Worm (Caenorhabditis elegans) whole organism, mixed stage, embryonic: ENCODE measurements around the gene C39D10.7.

Source experiments
- elt-3 ChIP-seq: fragments of 150-350 bp; optimal IDR thresholded peaks from 2 replicates; lab custom pipeline; 2014; ENCODE audit warnings: missing biosample characterization, missing genetic modification characterization
- lin-13 ChIP-seq: fragments of 150-350 bp; optimal IDR thresholded peaks from 2 replicates; lab custom pipeline; 2014; ENCODE audit warnings: missing biosample characterization, missing genetic modification characterization
- nhr-28 ChIP-seq: fragments of 150-350 bp; optimal IDR thresholded peaks from 2 replicates; lab custom pipeline; 2014; ENCODE audit warnings: missing biosample characterization, missing genetic modification characterization
- pha-4 ChIP-seq: fragments of 150-350 bp; optimal IDR thresholded peaks from 2 replicates; lab custom pipeline; 2018; ENCODE audit warnings: missing biosample characterization, missing genetic modification reagents, missing genetic modification characterization
- snpc-4 ChIP-seq: fragments of 150-350 bp; optimal IDR thresholded peaks from 2 replicates; lab custom pipeline; 2014; ENCODE audit warnings: missing biosample characterization, missing genetic modification characterization
- unc-120 ChIP-seq: sonication (generic microtip); optimal IDR thresholded peaks from 2 replicates; lab custom pipeline; 2017; ENCODE audit warnings: missing genetic modification characterization, missing compliant biosample characterization; ENCODE audit not compliant: poor library complexity, severe bottlenecking
- unc-39 ChIP-seq: fragments of 150-350 bp; optimal IDR thresholded peaks from 2 replicates; lab custom pipeline; 2014; ENCODE audit warnings: missing biosample characterization, missing genetic modification characterization
- unc-62 ChIP-seq: fragments of 150-350 bp; optimal IDR thresholded peaks from 2 replicates; lab custom pipeline; 2014; ENCODE audit warnings: missing biosample characterization, missing genetic modification reagents, missing genetic modification characterization

DNA sequence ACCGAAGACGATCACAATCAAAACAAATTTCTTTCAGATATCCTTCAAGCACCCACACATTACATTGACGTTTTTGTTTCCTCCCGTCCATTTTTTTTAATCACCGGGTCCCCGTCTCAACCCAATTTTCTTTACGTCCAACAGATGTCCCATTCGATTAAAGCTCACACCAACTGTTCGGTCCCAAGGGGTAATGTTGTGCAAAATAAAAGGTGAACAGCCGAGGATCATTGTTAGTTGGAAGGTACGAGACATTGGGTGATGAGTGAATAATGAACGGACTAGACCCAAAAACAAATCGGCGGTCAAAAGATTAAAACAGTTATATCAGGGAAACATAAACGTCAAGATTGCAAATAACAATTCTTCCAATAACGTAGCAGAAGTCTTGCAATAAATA lies 31.7 kb upstream of the C39D10.7 start:
- TF ChIP-seq elt-3 (tag; lab: Kevin White, UChicago) (no peak), snpc-4 (tag; lab: Kevin White, UChicago) (no peak), unc-62 (no peak), nhr-28 (no peak), unc-39 (no peak), pha-4 (tag; lab: Kevin White, UChicago) (no peak), lin-13 (tag; lab: Kevin White, UChicago) (no peak), unc-120 (no peak)
